Fruit fly (Drosophila melanogaster) whole organism, embryonic: ENCODE measurements around the gene uncNacbeta.

Source experiments
- CG11093 ChIP-seq: fragments of 200-800 bp; sonication (Bioruptor generic); IDR thresholded peaks from 3 replicates; pipeline ENCODE4 v1.3.6; 2022; ENCODE audit warnings: missing biosample characterization, missing genetic modification characterization
- CG11398 ChIP-seq: fragments of 200-800 bp; sonication (Bioruptor generic); optimal IDR thresholded peaks from 2 replicates; lab custom pipeline; 2016; ENCODE audit warnings: missing biosample characterization, missing genetic modification characterization
- CG11696 ChIP-seq: fragments of 200-800 bp; sonication (Bioruptor generic); IDR thresholded peaks from 2 replicates; pipeline ENCODE4 v1.3.6; 2022; ENCODE audit warnings: missing biosample characterization, missing genetic modification characterization
- CG12155 ChIP-seq: fragments of 200-800 bp; sonication (Bioruptor generic); optimal IDR thresholded peaks from 3 replicates; lab custom pipeline; 2016; ENCODE audit warnings: missing biosample characterization, missing genetic modification characterization
- CG14710 ChIP-seq: fragments of 200-800 bp; sonication (Bioruptor generic); optimal IDR thresholded peaks from 3 replicates; lab custom pipeline; 2019; ENCODE audit warnings: missing biosample characterization, mild to moderate bottlenecking, missing genetic modification characterization, moderate library complexity
- CG14860 ChIP-seq: fragments of 200-800 bp; sonication (Bioruptor generic); IDR thresholded peaks from 3 replicates; pipeline ENCODE4 v1.3.6; 2022; ENCODE audit warnings: missing biosample characterization, missing genetic modification characterization; ENCODE audit not compliant: partially characterized antibody
- CG15479 ChIP-seq: fragments of 200-800 bp; sonication (Bioruptor generic); optimal IDR thresholded peaks from 3 replicates; lab custom pipeline; 2019; ENCODE audit warnings: missing biosample characterization, mild to moderate bottlenecking, missing genetic modification characterization, moderate library complexity
- CG1647 ChIP-seq: fragments of 200-800 bp; sonication (Bioruptor generic); optimal IDR thresholded peaks from 3 replicates; lab custom pipeline; 2016; ENCODE audit warnings: missing biosample characterization, missing genetic modification characterization
- CG17186 ChIP-seq: fragments of 200-800 bp; sonication (Bioruptor generic); optimal IDR thresholded peaks from 3 replicates; lab custom pipeline; 2017; ENCODE audit warnings: missing biosample characterization, missing genetic modification reagents, missing genetic modification characterization
- CG17829 ChIP-seq: fragments of 200-800 bp; optimal IDR thresholded peaks from 2 replicates; lab custom pipeline; 2019; ENCODE audit warnings: missing biosample characterization, mild to moderate bottlenecking, missing genetic modification characterization, moderate library complexity
- CG2116 ChIP-seq: fragments of 200-800 bp; sonication (Bioruptor generic); optimal IDR thresholded peaks from 3 replicates; lab custom pipeline; 2018; ENCODE audit warnings: missing biosample characterization, mild to moderate bottlenecking, missing genetic modification characterization
- CG2129 ChIP-seq: fragments of 200-800 bp; sonication (Bioruptor generic); IDR thresholded peaks from 2 replicates; pipeline ENCODE4 v1.3.6; 2022; ENCODE audit warnings: missing biosample characterization, missing genetic modification characterization; ENCODE audit not compliant: partially characterized antibody
- CG34224 ChIP-seq: fragments of 200-800 bp; sonication (Bioruptor generic); IDR thresholded peaks from 3 replicates; pipeline ENCODE4 v1.3.6; 2022; ENCODE audit warnings: missing biosample characterization, missing genetic modification characterization; ENCODE audit not compliant: partially characterized antibody
- CG4730 ChIP-seq: fragments of 200-800 bp; sonication (Bioruptor generic); IDR thresholded peaks from 2 replicates; pipeline ENCODE4 v1.3.6; 2022; ENCODE audit warnings: missing biosample characterization, missing genetic modification characterization
- CG6175 ChIP-seq: fragments of 200-800 bp; sonication (Bioruptor generic); IDR thresholded peaks from 3 replicates; pipeline ENCODE4 v1.3.6; 2022; ENCODE audit warnings: missing biosample characterization, missing genetic modification characterization
- CG8388 ChIP-seq: fragments of 200-800 bp; sonication (Bioruptor generic); optimal IDR thresholded peaks from 2 replicates; lab custom pipeline; 2019; ENCODE audit warnings: missing biosample characterization, mild to moderate bottlenecking, missing genetic modification characterization, moderate library complexity
- CG9817 ChIP-seq: fragments of 200-800 bp; sonication (Bioruptor generic); optimal IDR thresholded peaks from 2 replicates; lab custom pipeline; 2018; ENCODE audit warnings: missing biosample characterization, mild to moderate bottlenecking, missing genetic modification characterization, moderate library complexity
- CHES-1-like ChIP-seq: fragments of 200-800 bp; sonication (Bioruptor generic); optimal IDR thresholded peaks from 2 replicates; lab custom pipeline; 2016; ENCODE audit warnings: missing biosample characterization, missing genetic modification characterization
- CoRest ChIP-seq: fragments of 200-800 bp; sonication (Bioruptor generic); optimal IDR thresholded peaks from 3 replicates; lab custom pipeline; 2018; ENCODE audit warnings: missing biosample characterization, mild to moderate bottlenecking, missing genetic modification characterization, moderate library complexity
- MESR4 ChIP-seq: fragments of 200-800 bp; sonication (Bioruptor generic); optimal IDR thresholded peaks from 2 replicates; lab custom pipeline; 2018; ENCODE audit warnings: missing biosample characterization, mild to moderate bottlenecking, missing genetic modification characterization, moderate library complexity
- Myb ChIP-seq: fragments of 200-800 bp; sonication (Bioruptor generic); optimal IDR thresholded peaks from 2 replicates; lab custom pipeline; 2016; ENCODE audit warnings: missing biosample characterization, missing genetic modification characterization
- Nf-YC ChIP-seq: fragments of 200-800 bp; optimal IDR thresholded peaks from 3 replicates; lab custom pipeline; 2019; ENCODE audit warnings: missing biosample characterization, mild to moderate bottlenecking, missing genetic modification characterization, moderate library complexity
- NfI ChIP-seq: fragments of 200-800 bp; sonication (Bioruptor generic); optimal IDR thresholded peaks from 3 replicates; lab custom pipeline; 2018; ENCODE audit warnings: missing biosample characterization, mild to moderate bottlenecking, missing genetic modification characterization, moderate library complexity
- Rfx ChIP-seq: fragments of 200-800 bp; sonication (Bioruptor generic); IDR thresholded peaks from 2 replicates; pipeline ENCODE4 v1.3.6; 2022; ENCODE audit warnings: missing biosample characterization, missing genetic modification characterization
- Sry-β ChIP-seq: fragments of 200-800 bp; sonication (Bioruptor generic); optimal IDR thresholded peaks from 2 replicates; lab custom pipeline; 2018; ENCODE audit warnings: missing biosample characterization, mild to moderate bottlenecking, missing genetic modification characterization, moderate library complexity
- Stat92E ChIP-seq, 3 experiments: fragments of >200 bp in 2 of 3; fragments of 200-800 bp in 1 of 3; sonication (Bioruptor generic) in 1 of 3; optimal IDR thresholded peaks; 2 replicates each; lab custom pipeline; 2017 to 2019; ENCODE audit warnings: missing biosample characterization in 3 of 3, missing genetic modification characterization in 3 of 3, mild to moderate bottlenecking in 1 of 3, moderate library complexity in 1 of 3
- Taf1 ChIP-seq: fragments of 200-800 bp; sonication (Bioruptor generic); IDR thresholded peaks from 2 replicates; pipeline ENCODE4 v1.3.6; 2022; ENCODE audit warnings: missing biosample characterization, missing genetic modification characterization
- bigmax ChIP-seq: fragments of 200-800 bp; sonication (Bioruptor generic); optimal IDR thresholded peaks from 2 replicates; lab custom pipeline; 2018; ENCODE audit warnings: missing biosample characterization, mild to moderate bottlenecking, missing genetic modification characterization
- chif ChIP-seq, 2 experiments: fragments of 200-800 bp; sonication (Bioruptor generic); optimal IDR thresholded peaks; 3 replicates each; lab custom pipeline; 2016; ENCODE audit warnings: missing biosample characterization in 2 of 2, missing genetic modification characterization in 2 of 2
- corto ChIP-seq: fragments of 200-800 bp; sonication (Bioruptor generic); optimal IDR thresholded peaks from 2 replicates; lab custom pipeline; 2016; ENCODE audit warnings: missing biosample characterization, mild to moderate bottlenecking, missing genetic modification characterization, moderate library complexity
- croc ChIP-seq: fragments of 200-800 bp; sonication (Bioruptor generic); conservative IDR thresholded peaks from 3 replicates; pipeline ENCODE4 v1.3.6; 2022; ENCODE audit warnings: missing biosample characterization, missing genetic modification characterization
- ems ChIP-seq: fragments of 200-800 bp; sonication (Bioruptor generic); optimal IDR thresholded peaks from 3 replicates; lab custom pipeline; 2016; ENCODE audit warnings: missing biosample characterization, missing genetic modification characterization
- hbn ChIP-seq: fragments of 200-800 bp; sonication (Bioruptor generic); IDR thresholded peaks from 2 replicates; pipeline ENCODE4 v1.3.6; 2022; ENCODE audit warnings: missing biosample characterization, missing genetic modification characterization; ENCODE audit not compliant: partially characterized antibody
- hth ChIP-seq: fragments of >200 bp; optimal IDR thresholded peaks from 2 replicates; lab custom pipeline; 2017; ENCODE audit warnings: inconsistent platforms
- inv ChIP-seq: fragments of 200-800 bp; sonication (Bioruptor generic); IDR thresholded peaks from 2 replicates; pipeline ENCODE4 v1.3.6; 2022; ENCODE audit warnings: missing biosample characterization, missing genetic modification characterization; ENCODE audit not compliant: partially characterized antibody
- lbe ChIP-seq: fragments of 200-800 bp; sonication (Bioruptor generic); optimal IDR thresholded peaks from 2 replicates; lab custom pipeline; 2016; ENCODE audit warnings: missing biosample characterization, mild to moderate bottlenecking, missing genetic modification characterization
- mam ChIP-seq: fragments of 200-800 bp; sonication (Bioruptor generic); optimal IDR thresholded peaks from 3 replicates; lab custom pipeline; 2016; ENCODE audit warnings: missing biosample characterization, missing genetic modification characterization
- mld ChIP-seq: fragments of 200-800 bp; sonication (Bioruptor generic); IDR thresholded peaks from 3 replicates; pipeline ENCODE4 v1.3.6; 2022; ENCODE audit warnings: missing biosample characterization, missing genetic modification characterization; ENCODE audit not compliant: partially characterized antibody
- p53 ChIP-seq: fragments of 200-800 bp; sonication (Bioruptor generic); optimal IDR thresholded peaks from 2 replicates; lab custom pipeline; 2016; ENCODE audit warnings: missing biosample characterization, missing genetic modification characterization
- phol ChIP-seq: fragments of 200-800 bp; sonication (Bioruptor generic); optimal IDR thresholded peaks from 3 replicates; lab custom pipeline; 2018; ENCODE audit warnings: missing biosample characterization, mild to moderate bottlenecking, missing genetic modification characterization, moderate library complexity
- prd ChIP-seq, 3 experiments: fragments of >200 bp in 2 of 3; fragments of 200-800 bp in 1 of 3; sonication (Bioruptor generic) in 1 of 3; optimal IDR thresholded peaks in 2 of 3; IDR thresholded peaks in 1 of 3; 2 replicates in 2 of 3; 3 replicates in 1 of 3; pipeline versions ENCODE4 v1.3.6 to Lab custom; 2017 to 2022; ENCODE audit warnings: missing biosample characterization in 1 of 3, missing genetic modification characterization in 1 of 3
- sens ChIP-seq: fragments of 200-800 bp; sonication (Bioruptor generic); peaks from one replicate; lab custom pipeline; 2016; ENCODE audit warnings: missing biosample characterization, missing genetic modification characterization
- slbo ChIP-seq: fragments of 200-800 bp; sonication (Bioruptor generic); IDR thresholded peaks from 2 replicates; pipeline ENCODE4 v1.3.6; 2022; ENCODE audit warnings: missing biosample characterization, missing genetic modification characterization
- sob ChIP-seq: fragments of 200-800 bp; sonication (Bioruptor generic); IDR thresholded peaks from 2 replicates; pipeline ENCODE4 v1.3.6; 2022; ENCODE audit warnings: missing biosample characterization, missing genetic modification characterization
- toy ChIP-seq: fragments of 200-800 bp; sonication (Bioruptor generic); IDR thresholded peaks from 2 replicates; pipeline ENCODE4 v1.3.6; 2022; ENCODE audit warnings: missing biosample characterization, missing genetic modification characterization
- vnd ChIP-seq: fragments of 200-800 bp; sonication (Bioruptor generic); IDR thresholded peaks from 3 replicates; pipeline ENCODE4 v1.3.6; 2022; ENCODE audit warnings: missing biosample characterization, missing genetic modification characterization; ENCODE audit not compliant: partially characterized antibody
- yki ChIP-seq: fragments of >200 bp; optimal IDR thresholded peaks from 3 replicates; lab custom pipeline; 2018

uncNacbeta gene

DNA sequence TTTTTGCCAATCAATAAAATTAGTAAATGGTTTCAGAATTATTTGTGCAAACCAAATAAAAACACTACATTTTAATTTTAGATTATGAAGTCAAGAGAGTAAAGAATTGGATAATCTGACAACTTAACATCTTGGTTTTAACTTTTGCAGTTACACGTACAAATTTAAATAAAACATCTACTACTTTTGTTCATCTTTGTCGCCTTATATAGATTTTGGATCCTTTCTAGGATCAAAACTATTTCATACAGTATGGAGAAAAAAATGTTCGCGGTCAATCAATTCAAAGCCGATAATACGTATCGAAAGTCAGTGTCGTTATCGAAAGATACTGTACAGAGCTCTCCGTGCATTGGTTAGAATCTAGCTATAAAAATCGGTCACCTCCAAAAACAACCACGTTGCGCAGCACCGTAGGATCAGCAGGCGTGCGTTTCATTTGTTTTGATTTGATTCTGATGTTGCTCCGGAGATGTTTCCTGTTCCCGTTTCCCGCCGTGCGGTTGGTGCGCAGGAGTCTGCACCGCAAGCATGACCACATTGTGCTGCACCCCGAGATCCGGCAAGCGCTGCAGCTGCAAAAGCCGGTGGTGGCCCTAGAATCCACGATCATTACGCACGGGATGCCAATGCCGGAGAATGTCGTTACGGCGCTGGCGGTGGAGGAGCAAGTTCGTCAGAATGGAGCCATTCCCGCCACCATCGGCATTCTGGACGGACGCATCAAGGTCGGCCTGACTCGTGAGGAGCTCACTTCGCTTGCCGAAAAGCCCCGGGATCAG is at the start of gene uncNacbeta, which contains the start of gene CG2794:
uncNacbeta (minus strand) TSS at position 51 of the 782 bp plus-strand sequence.
CG2794 (plus strand) TSS at position 395 of the 782 bp plus-strand sequence.
- TF ChIP-seq croc (no peak), CG2116 (GFP tag; lab: Kevin White, UChicago) (peak; percentile 90), CG14710 (tag; lab: Kevin White, UChicago) (peak; percentile 8), hbn (peak; percentile 56), CG11398 (peak; percentile 8), CoRest (tag; lab: Kevin White, UChicago) (peak; percentile 25), phol (peak; percentile 3), CG17829 (tag; lab: Kevin White, UChicago) (peak; percentile 16), CG12155 (no peak), Nf-YC (tag; lab: Kevin White, UChicago) (peak; percentile 18), CG9817 (tag; lab: Kevin White, UChicago) (no peak), toy (GFP tag; lab: Robert Waterston, UW) (no peak), CG15479 (GFP tag; lab: Kevin White, UChicago) (peak; percentile 32), Rfx (GFP tag; lab: Robert Waterston, UW) (peak; percentile 55), Taf1 (GFP tag; lab: Robert Waterston, UW) (0 out of 2 replicates have a peak, but pooled peaks have one; percentile 16), sob (GFP tag; lab: Robert Waterston, UW) (no peak), slbo (peak; percentile 46; the same call in 1 of the 2 replicates), CG11696 (no peak), p53 (GFP tag; lab: Kevin White, UChicago) (no peak), inv (GFP tag; lab: Robert Waterston, UW) (peak; percentile 42; the same call in 1 of the 2 replicates), ems (no peak), chif (GFP tag; optimal IDR thresholded peaks at IDR 0.05; lab: Kevin White, UChicago) (no peak), MESR4 (GFP tag; lab: Kevin White, UChicago) (peak; percentile 59), CG14860 (GFP tag; lab: Robert Waterston, UW) (peak; percentile 66), CG2129 (GFP tag; lab: Robert Waterston, UW) (peak; percentile 26; the same call in 1 of the 2 replicates), yki (lab: Kevin White, UChicago) (no peak), CG6175 (no peak), CHES-1-like (GFP tag; lab: Kevin White, UChicago) (peak; percentile 27), bigmax (GFP tag; lab: Kevin White, UChicago) (peak; percentile 89), mld (0 out of 3 replicates have a peak, but pooled peaks have one; percentile 22), lbe (GFP tag; lab: Kevin White, UChicago) (no peak), CG1647 (GFP tag; lab: Kevin White, UChicago) (no peak), CG8388 (GFP tag; lab: Kevin White, UChicago) (no peak), CG34224 (peak; percentile 51; the same call in 2 of the 3 replicates), vnd (GFP tag; lab: Robert Waterston, UW) (peak; percentile 61), Sry-β (peak; percentile 99), Stat92E (GFP tag; optimal IDR thresholded peaks at IDR 0.05; lab: Kevin White, UChicago) (peak in 1 of 3 experiments; percentile 43), Myb (GFP tag; lab: Kevin White, UChicago) (peak; percentile 37), NfI (no peak), CG17186 (peak; percentile 20), mam (GFP tag; lab: Kevin White, UChicago) (no peak), sens (GFP tag; lab: Kevin White, UChicago) (peak; percentile 70), CG4730 (GFP tag; lab: Robert Waterston, UW) (no peak), CG11093 (GFP tag; lab: Robert Waterston, UW) (no peak), prd (optimal IDR thresholded peaks at IDR 0.05; lab: Kevin White, UChicago) (no peak), prd (GFP tag; IDR thresholded peaks at IDR 0.05; lab: Robert Waterston, UW) (0 out of 3 replicates have a peak, but pooled peaks have one; percentile 18), hth (no peak), corto (GFP tag; lab: Kevin White, UChicago) (no peak)
